Worm (Caenorhabditis elegans) whole organism, midembryonic: Measurements from ENCODE around the gene F52E10.4.

ENCODE experiments used
- flt-1 ChIP-seq: fragments of 200-800 bp; sonication (Bioruptor generic); IDR thresholded peaks from 2 replicates; pipeline ENCODE4 v1.3.6; 2022; ENCODE audit warnings: missing genetic modification characterization, missing compliant biosample characterization
- med-1 ChIP-seq: sonication (generic microtip); optimal IDR thresholded peaks from 2 replicates; lab custom pipeline; 2017; ENCODE audit warnings: missing genetic modification characterization, mild to moderate bottlenecking, missing compliant biosample characterization, antibody characterized with exemption, missing genetic modification reagents; ENCODE audit not compliant: insufficient read depth
- ztf-29 ChIP-seq: fragments of 200-800 bp; sonication (Bioruptor generic); IDR thresholded peaks from 2 replicates; pipeline ENCODE4 v1.3.6; 2022; ENCODE audit warnings: missing genetic modification reagents, missing genetic modification characterization, missing compliant biosample characterization

- TF ChIP-seq flt-1 (GFP tag; lab: Robert Waterston, UW): no peak
- no peak for TF ChIP-seq med-1 (GFP tag; lab: Kevin White, UChicago)
- TF ChIP-seq ztf-29 (GFP tag; lab: Robert Waterston, UW): no peak
Observed at ce11 chrX:16321327-16321726, 28.5 kb upstream of the F52E10.4 start.
